Fruit fly (Drosophila melanogaster) whole organism, embryonic: ENCODE data around the gene Nagk.

Experiments
- Abd-B ChIP-seq: fragments of 200-800 bp; sonication (Bioruptor generic); optimal IDR thresholded peaks from 2 replicates; lab custom pipeline; 2018; ENCODE audit warnings: missing biosample characterization, mild to moderate bottlenecking, missing genetic modification characterization, moderate library complexity
- CG10565 ChIP-seq: fragments of 200-800 bp; sonication (Bioruptor generic); optimal IDR thresholded peaks from 3 replicates; lab custom pipeline; 2016; ENCODE audit warnings: missing biosample characterization, mild to moderate bottlenecking, missing genetic modification characterization
- CG1233 ChIP-seq: fragments of 200-800 bp; sonication (Bioruptor generic); optimal IDR thresholded peaks from 4 replicates; lab custom pipeline; 2018; ENCODE audit warnings: missing biosample characterization, mild to moderate bottlenecking, missing genetic modification characterization
- CG13894 ChIP-seq: fragments of 200-800 bp; sonication (Bioruptor generic); optimal IDR thresholded peaks from 3 replicates; lab custom pipeline; 2018; ENCODE audit warnings: missing biosample characterization, mild to moderate bottlenecking, missing genetic modification characterization, moderate library complexity
- CG14667 ChIP-seq: fragments of 200-800 bp; sonication (Bioruptor generic); IDR thresholded peaks from 2 replicates; pipeline ENCODE4 v1.3.6; 2022; ENCODE audit warnings: missing biosample characterization, missing genetic modification characterization
- CG15011 ChIP-seq: fragments of 200-800 bp; sonication (Bioruptor generic); optimal IDR thresholded peaks from 3 replicates; lab custom pipeline; 2018; ENCODE audit warnings: missing biosample characterization, mild to moderate bottlenecking, missing genetic modification characterization
- CG1832 ChIP-seq: fragments of 200-800 bp; sonication (Bioruptor generic); optimal IDR thresholded peaks from 2 replicates; lab custom pipeline; 2017; ENCODE audit warnings: missing biosample characterization, mild to moderate bottlenecking, missing genetic modification characterization, inconsistent platforms
- CG18599 ChIP-seq: fragments of 200-800 bp; sonication (Bioruptor generic); optimal IDR thresholded peaks from 3 replicates; lab custom pipeline; 2017; ENCODE audit warnings: missing biosample characterization, missing genetic modification characterization, mild to moderate bottlenecking, moderate library complexity, missing genetic modification reagents
- CG2889 ChIP-seq: fragments of 200-800 bp; sonication (Bioruptor generic); IDR thresholded peaks from 3 replicates; pipeline ENCODE4 v1.3.6; 2022; ENCODE audit warnings: missing biosample characterization, missing genetic modification characterization
- CG42726 ChIP-seq: fragments of 200-800 bp; sonication (Bioruptor generic); IDR thresholded peaks from 2 replicates; pipeline ENCODE4 v1.3.6; 2022; ENCODE audit warnings: missing biosample characterization, missing genetic modification characterization; ENCODE audit not compliant: partially characterized antibody
- CG6254 ChIP-seq: fragments of 200-800 bp; sonication (Bioruptor generic); optimal IDR thresholded peaks from 3 replicates; lab custom pipeline; 2017; ENCODE audit warnings: mild to moderate bottlenecking, missing biosample characterization, missing genetic modification reagents, missing genetic modification characterization
- CG7372 ChIP-seq: fragments of 200-800 bp; sonication (Bioruptor generic); IDR thresholded peaks from 2 replicates; pipeline ENCODE4 v1.3.6; 2022; ENCODE audit warnings: missing biosample characterization, missing genetic modification characterization
- CG7556 ChIP-seq: fragments of 200-800 bp; sonication (Bioruptor generic); optimal IDR thresholded peaks from 2 replicates; lab custom pipeline; 2017; ENCODE audit warnings: missing biosample characterization, mild to moderate bottlenecking, missing genetic modification characterization
- CG7786 ChIP-seq: fragments of 200-800 bp; sonication (Bioruptor generic); optimal IDR thresholded peaks from 2 replicates; lab custom pipeline; 2016; ENCODE audit warnings: missing biosample characterization, missing genetic modification characterization
- CG7839 ChIP-seq: fragments of 200-800 bp; sonication (Bioruptor generic); optimal IDR thresholded peaks from 3 replicates; lab custom pipeline; 2018; ENCODE audit warnings: missing biosample characterization, mild to moderate bottlenecking, missing genetic modification characterization, moderate library complexity
- CG8388 ChIP-seq: fragments of 200-800 bp; sonication (Bioruptor generic); optimal IDR thresholded peaks from 2 replicates; lab custom pipeline; 2019; ENCODE audit warnings: missing biosample characterization, mild to moderate bottlenecking, missing genetic modification characterization, moderate library complexity
- CG8765 ChIP-seq: fragments of 200-800 bp; sonication (Bioruptor generic); IDR thresholded peaks from 2 replicates; pipeline ENCODE4 v1.3.6; 2022; ENCODE audit warnings: missing biosample characterization, missing genetic modification characterization
- H15 ChIP-seq: fragments of 200-800 bp; sonication (Bioruptor generic); IDR thresholded peaks from 3 replicates; pipeline ENCODE4 v1.3.6; 2022; ENCODE audit warnings: missing biosample characterization, missing genetic modification characterization
- Jarid2 ChIP-seq: fragments of 200-800 bp; sonication (Bioruptor generic); optimal IDR thresholded peaks from 3 replicates; lab custom pipeline; 2017; ENCODE audit warnings: mild to moderate bottlenecking, missing biosample characterization, missing genetic modification reagents, missing genetic modification characterization
- Med ChIP-seq: fragments of 200-800 bp; sonication (Bioruptor generic); peaks from one replicate; lab custom pipeline; 2016; ENCODE audit warnings: missing biosample characterization, missing genetic modification characterization, mild to moderate bottlenecking, inconsistent platforms, moderate library complexity
- Nf-YB ChIP-seq: fragments of 200-800 bp; sonication (Bioruptor generic); optimal IDR thresholded peaks from 3 replicates; lab custom pipeline; 2019; ENCODE audit warnings: missing biosample characterization, mild to moderate bottlenecking, missing genetic modification characterization, moderate library complexity
- Oaz ChIP-seq: fragments of 200-800 bp; sonication (Bioruptor generic); IDR thresholded peaks from 2 replicates; pipeline ENCODE4 v1.3.6; 2022; ENCODE audit warnings: missing biosample characterization, missing genetic modification characterization
- Opbp ChIP-seq: fragments of 200-800 bp; sonication (Bioruptor generic); IDR thresholded peaks from 3 replicates; pipeline ENCODE4 v1.3.6; 2022; ENCODE audit warnings: missing biosample characterization, missing genetic modification characterization; ENCODE audit not compliant: partially characterized antibody
- Optix ChIP-seq: fragments of 200-800 bp; sonication (Bioruptor generic); IDR thresholded peaks from 3 replicates; pipeline ENCODE4 v1.3.6; 2022; ENCODE audit warnings: missing biosample characterization, missing genetic modification characterization
- Sox100B ChIP-seq: fragments of 200-800 bp; sonication (Bioruptor generic); optimal IDR thresholded peaks from 3 replicates; lab custom pipeline; 2018; ENCODE audit warnings: missing biosample characterization, mild to moderate bottlenecking, missing genetic modification characterization
- abd-A ChIP-seq: fragments of 200-800 bp; sonication (Bioruptor generic); optimal IDR thresholded peaks from 3 replicates; lab custom pipeline; 2019; ENCODE audit warnings: missing biosample characterization, mild to moderate bottlenecking, missing genetic modification characterization, moderate library complexity
- cwo ChIP-seq: fragments of 200-800 bp; sonication (Bioruptor generic); optimal IDR thresholded peaks from 3 replicates; lab custom pipeline; 2017; ENCODE audit warnings: missing biosample characterization, missing genetic modification characterization, mild to moderate bottlenecking, moderate library complexity, missing genetic modification reagents
- dm ChIP-seq: fragments of 200-800 bp; sonication (Bioruptor generic); optimal IDR thresholded peaks from 3 replicates; lab custom pipeline; 2016; ENCODE audit warnings: missing biosample characterization, missing genetic modification characterization
- dmrt99B ChIP-seq: fragments of 200-800 bp; sonication (Bioruptor generic); optimal IDR thresholded peaks from 2 replicates; lab custom pipeline; 2018; ENCODE audit warnings: missing biosample characterization, mild to moderate bottlenecking, missing genetic modification characterization, moderate library complexity
- gcm ChIP-seq: fragments of 200-800 bp; sonication (Bioruptor generic); optimal IDR thresholded peaks from 2 replicates; lab custom pipeline; 2019; ENCODE audit warnings: missing biosample characterization, mild to moderate bottlenecking, missing genetic modification characterization, moderate library complexity
- grn ChIP-seq: fragments of 200-800 bp; sonication (Bioruptor generic); optimal IDR thresholded peaks from 3 replicates; lab custom pipeline; 2017; ENCODE audit warnings: missing biosample characterization, missing genetic modification characterization
- gsb-n ChIP-seq: fragments of 200-800 bp; sonication (Bioruptor generic); optimal IDR thresholded peaks from 3 replicates; lab custom pipeline; 2018; ENCODE audit warnings: missing biosample characterization, mild to moderate bottlenecking, missing genetic modification characterization
- hb ChIP-seq: fragments of 200-800 bp; sonication (Bioruptor generic); IDR thresholded peaks from 3 replicates; pipeline ENCODE4 v1.3.6; 2022; ENCODE audit warnings: missing biosample characterization, missing genetic modification characterization; ENCODE audit not compliant: partially characterized antibody
- ken ChIP-seq: fragments of 200-800 bp; sonication (Bioruptor generic); IDR thresholded peaks from 3 replicates; pipeline ENCODE4 v1.3.6; 2022; ENCODE audit warnings: missing biosample characterization, missing genetic modification characterization
- nmo ChIP-seq: fragments of 200-800 bp; sonication (Bioruptor generic); optimal IDR thresholded peaks from 2 replicates; lab custom pipeline; 2018; ENCODE audit warnings: missing biosample characterization, mild to moderate bottlenecking, missing genetic modification characterization, moderate library complexity
- nom ChIP-seq: fragments of 200-800 bp; sonication (Bioruptor generic); optimal IDR thresholded peaks from 2 replicates; lab custom pipeline; 2017; ENCODE audit warnings: missing biosample characterization, missing genetic modification characterization, mild to moderate bottlenecking, moderate library complexity, missing genetic modification reagents
- pho ChIP-seq: fragments of 200-800 bp; sonication (Bioruptor generic); optimal IDR thresholded peaks from 2 replicates; lab custom pipeline; 2016; ENCODE audit warnings: missing biosample characterization, missing genetic modification characterization
- pros ChIP-seq: fragments of 200-800 bp; sonication (Bioruptor generic); optimal IDR thresholded peaks from 3 replicates; lab custom pipeline; 2019; ENCODE audit warnings: missing biosample characterization, mild to moderate bottlenecking, missing genetic modification characterization, moderate library complexity
- psq ChIP-seq: fragments of 200-800 bp; sonication (Bioruptor generic); optimal IDR thresholded peaks from 2 replicates; lab custom pipeline; 2017; ENCODE audit warnings: missing biosample characterization, missing genetic modification characterization
- pum ChIP-seq: fragments of 200-800 bp; sonication (Bioruptor generic); optimal IDR thresholded peaks from 2 replicates; lab custom pipeline; 2016; ENCODE audit warnings: missing biosample characterization, missing genetic modification characterization
- sens-2 ChIP-seq: fragments of 200-800 bp; sonication (Bioruptor generic); IDR thresholded peaks from 2 replicates; pipeline ENCODE4 v1.3.6; 2022; ENCODE audit warnings: missing biosample characterization, missing genetic modification characterization
- sim ChIP-seq: fragments of 200-800 bp; sonication (Bioruptor generic); IDR thresholded peaks from 2 replicates; pipeline ENCODE4 v1.3.6; 2022; ENCODE audit warnings: missing biosample characterization, missing genetic modification characterization
- tin ChIP-seq: fragments of 200-800 bp; sonication (Bioruptor generic); optimal IDR thresholded peaks from 3 replicates; lab custom pipeline; 2016; ENCODE audit warnings: missing biosample characterization, missing genetic modification characterization
- vfl ChIP-seq: fragments of 200-800 bp; sonication (Bioruptor generic); optimal IDR thresholded peaks from 2 replicates; lab custom pipeline; 2016; ENCODE audit warnings: missing biosample characterization, missing genetic modification characterization
- vnd ChIP-seq: fragments of 200-800 bp; sonication (Bioruptor generic); IDR thresholded peaks from 3 replicates; pipeline ENCODE4 v1.3.6; 2022; ENCODE audit warnings: missing biosample characterization, missing genetic modification characterization; ENCODE audit not compliant: partially characterized antibody

Gene Nagk

dm6 chr3R:15293005-15293877, 49.8 kb downstream of the Nagk start (continued):
- TF ChIP-seq nmo (GFP tag; lab: Kevin White, UChicago) (peak; percentile 42), CG18599 (peak; percentile 31), vfl (peak; percentile 18), cwo (GFP tag; lab: Kevin White, UChicago) (peak; percentile 18), Med (peak; percentile 81), CG6254 (GFP tag; lab: Kevin White, UChicago) (peak; percentile 3), nom (peak; percentile 70), CG1832 (GFP tag; lab: Kevin White, UChicago) (no peak), psq (GFP tag; lab: Kevin White, UChicago) (peak; percentile 51), gsb-n (tag; lab: Kevin White, UChicago) (peak; percentile 46), dmrt99B (tag; lab: Kevin White, UChicago) (peak; percentile 68), CG7839 (tag; lab: Kevin White, UChicago) (peak; percentile 59)

dm6 chr3R:15292241-15293004, 50.6 kb downstream of the Nagk start:
- no peak for TF ChIP-seq CG10565 (GFP tag; lab: Kevin White, UChicago)
- TF ChIP-seq dmrt99B (tag; lab: Kevin White, UChicago) = peak; percentile 30
- no peak for TF ChIP-seq CG14667 (GFP tag; lab: Robert Waterston, UW)
- peak; percentile 73 for TF ChIP-seq CG18599
- no peak for TF ChIP-seq pho
- TF ChIP-seq ken (GFP tag; lab: Robert Waterston, UW) = no peak
- no peak for TF ChIP-seq CG1233 (GFP tag; lab: Kevin White, UChicago)
- peak; percentile 87 for TF ChIP-seq Med
- no peak for TF ChIP-seq CG7372 (GFP tag; lab: Robert Waterston, UW)
- TF ChIP-seq grn (GFP tag; lab: Kevin White, UChicago) = no peak
- no peak for TF ChIP-seq CG13894 (tag; lab: Kevin White, UChicago)
- TF ChIP-seq pum = peak; percentile 33
- peak; percentile 29 for TF ChIP-seq CG15011 (GFP tag; lab: Kevin White, UChicago)
- no peak for TF ChIP-seq Opbp (GFP tag; lab: Robert Waterston, UW)
- no peak for TF ChIP-seq sens-2 (GFP tag; lab: Robert Waterston, UW)
- peak; percentile 2 for TF ChIP-seq gcm (GFP tag; lab: Kevin White, UChicago)
- TF ChIP-seq CG2889 = no peak
- no peak for TF ChIP-seq CG8765 (GFP tag; lab: Robert Waterston, UW)
- no peak for TF ChIP-seq CG6254 (GFP tag; lab: Kevin White, UChicago)
- no peak for TF ChIP-seq hb (GFP tag; lab: Robert Waterston, UW)
- no peak for TF ChIP-seq Optix
- TF ChIP-seq pros (GFP tag; lab: Kevin White, UChicago) = peak; percentile 3
- TF ChIP-seq CG8388 = peak; percentile 13
- TF ChIP-seq CG42726 = no peak
- peak; percentile 16 for TF ChIP-seq tin (GFP tag; lab: Kevin White, UChicago)
- no peak for TF ChIP-seq Abd-B (GFP tag; lab: Kevin White, UChicago)
- TF ChIP-seq dm (GFP tag; lab: Kevin White, UChicago) = no peak
- TF ChIP-seq Oaz (GFP tag; lab: Robert Waterston, UW) = no peak
- peak; percentile 30 for TF ChIP-seq abd-A
- TF ChIP-seq Nf-YB (GFP tag; lab: Kevin White, UChicago) = no peak
- no peak for TF ChIP-seq Sox100B (GFP tag; lab: Kevin White, UChicago)
- TF ChIP-seq H15 (GFP tag; lab: Robert Waterston, UW) = no peak
- TF ChIP-seq CG7786 (GFP tag; lab: Kevin White, UChicago) = peak; percentile 35
- TF ChIP-seq Jarid2 (GFP tag; lab: Kevin White, UChicago) = no peak
- TF ChIP-seq sim (GFP tag; lab: Robert Waterston, UW) = no peak
- no peak for TF ChIP-seq CG7556
- no peak for TF ChIP-seq vnd (GFP tag; lab: Robert Waterston, UW)
